Fruit fly (Drosophila melanogaster) whole organism, embryonic: Measurements from ENCODE around the gene Muc30E.

Source experiments
- CG12391 ChIP-seq: fragments of 200-800 bp; sonication (Bioruptor generic); optimal IDR thresholded peaks from 3 replicates; lab custom pipeline; 2018; ENCODE audit warnings: missing biosample characterization, mild to moderate bottlenecking, missing genetic modification characterization, moderate library complexity
- CG13296 ChIP-seq: fragments of 200-800 bp; sonication (Bioruptor generic); optimal IDR thresholded peaks from 3 replicates; lab custom pipeline; 2018; ENCODE audit warnings: missing biosample characterization, mild to moderate bottlenecking, missing genetic modification characterization
- CG16815 ChIP-seq: fragments of 200-800 bp; sonication (Bioruptor generic); optimal IDR thresholded peaks from 3 replicates; lab custom pipeline; 2017; ENCODE audit warnings: missing biosample characterization, mild to moderate bottlenecking, missing genetic modification characterization
- CG18619 ChIP-seq: fragments of 200-800 bp; sonication (Bioruptor generic); optimal IDR thresholded peaks from 3 replicates; lab custom pipeline; 2017; ENCODE audit warnings: missing biosample characterization, mild to moderate bottlenecking, missing genetic modification characterization
- CG30403 ChIP-seq: fragments of 200-800 bp; sonication (Bioruptor generic); optimal IDR thresholded peaks from 3 replicates; lab custom pipeline; 2016; ENCODE audit warnings: missing biosample characterization, missing genetic modification characterization
- CG34224 ChIP-seq: fragments of 200-800 bp; sonication (Bioruptor generic); IDR thresholded peaks from 3 replicates; pipeline ENCODE4 v1.3.6; 2022; ENCODE audit warnings: missing biosample characterization, missing genetic modification characterization; ENCODE audit not compliant: partially characterized antibody
- CG34376 ChIP-seq: fragments of 200-800 bp; sonication (Bioruptor generic); optimal IDR thresholded peaks from 2 replicates; lab custom pipeline; 2018; ENCODE audit warnings: missing biosample characterization, mild to moderate bottlenecking, missing genetic modification characterization
- CG6654 ChIP-seq: fragments of 200-800 bp; sonication (Bioruptor generic); optimal IDR thresholded peaks from 2 replicates; lab custom pipeline; 2017; ENCODE audit warnings: missing biosample characterization, mild to moderate bottlenecking, missing genetic modification characterization
- CG9609 ChIP-seq: fragments of 200-800 bp; sonication (Bioruptor generic); optimal IDR thresholded peaks from 3 replicates; lab custom pipeline; 2016; ENCODE audit warnings: missing biosample characterization, missing genetic modification characterization
- Dp ChIP-seq: fragments of 200-800 bp; sonication (Bioruptor generic); optimal IDR thresholded peaks from 2 replicates; lab custom pipeline; 2018; ENCODE audit warnings: missing biosample characterization, mild to moderate bottlenecking, missing genetic modification characterization, moderate library complexity
- Eip74EF ChIP-seq, 2 experiments: fragments of 200-800 bp in 1 of 2; fragments of >200 bp in 1 of 2; sonication (Bioruptor generic) in 1 of 2; optimal IDR thresholded peaks; 2 replicates each; lab custom pipeline; 2017 to 2019; ENCODE audit warnings: missing biosample characterization in 2 of 2, missing genetic modification characterization in 2 of 2, mild to moderate bottlenecking in 1 of 2, moderate library complexity in 1 of 2
- Ets65A ChIP-seq: fragments of 200-800 bp; sonication (Bioruptor generic); peaks from one replicate; lab custom pipeline; 2016; ENCODE audit warnings: missing biosample characterization, missing genetic modification characterization
- Hand ChIP-seq: fragments of 200-800 bp; sonication (Bioruptor generic); optimal IDR thresholded peaks from 2 replicates; lab custom pipeline; 2017; ENCODE audit warnings: mild to moderate bottlenecking, missing biosample characterization, missing genetic modification reagents, missing genetic modification characterization
- Med ChIP-seq: fragments of 200-800 bp; sonication (Bioruptor generic); peaks from one replicate; lab custom pipeline; 2016; ENCODE audit warnings: missing biosample characterization, missing genetic modification characterization, mild to moderate bottlenecking, inconsistent platforms, moderate library complexity
- Opbp ChIP-seq: fragments of 200-800 bp; sonication (Bioruptor generic); IDR thresholded peaks from 3 replicates; pipeline ENCODE4 v1.3.6; 2022; ENCODE audit warnings: missing biosample characterization, missing genetic modification characterization; ENCODE audit not compliant: partially characterized antibody
- Scr ChIP-seq: fragments of 200-800 bp; sonication (Bioruptor generic); IDR thresholded peaks from 2 replicates; pipeline ENCODE4 v1.3.6; 2022; ENCODE audit warnings: missing biosample characterization, missing genetic modification characterization; ENCODE audit not compliant: partially characterized antibody
- Stat92E ChIP-seq, 3 experiments: fragments of >200 bp in 2 of 3; fragments of 200-800 bp in 1 of 3; sonication (Bioruptor generic) in 1 of 3; optimal IDR thresholded peaks; 2 replicates each; lab custom pipeline; 2017 to 2019; ENCODE audit warnings: missing biosample characterization in 3 of 3, missing genetic modification characterization in 3 of 3, mild to moderate bottlenecking in 1 of 3, moderate library complexity in 1 of 3
- Vsx1 ChIP-seq: fragments of 200-800 bp; sonication (Bioruptor generic); optimal IDR thresholded peaks from 2 replicates; lab custom pipeline; 2017; ENCODE audit warnings: missing biosample characterization, mild to moderate bottlenecking, missing genetic modification characterization, missing genetic modification reagents
- ato ChIP-seq: fragments of 200-800 bp; sonication (Bioruptor generic); IDR thresholded peaks from 2 replicates; pipeline ENCODE4 v1.3.6; 2022; ENCODE audit warnings: missing biosample characterization, missing genetic modification characterization; ENCODE audit not compliant: partially characterized antibody
- bbx ChIP-seq: fragments of 200-800 bp; sonication (Bioruptor generic); IDR thresholded peaks from 2 replicates; pipeline ENCODE4 v1.3.6; 2022; ENCODE audit warnings: missing biosample characterization, missing genetic modification characterization; ENCODE audit not compliant: partially characterized antibody
- bigmax ChIP-seq: fragments of 200-800 bp; sonication (Bioruptor generic); optimal IDR thresholded peaks from 2 replicates; lab custom pipeline; 2018; ENCODE audit warnings: missing biosample characterization, mild to moderate bottlenecking, missing genetic modification characterization
- gsb ChIP-seq: fragments of 200-800 bp; sonication (Bioruptor generic); IDR thresholded peaks from 2 replicates; pipeline ENCODE4 v1.3.6; 2022; ENCODE audit warnings: missing biosample characterization, missing genetic modification characterization
- jigr1 ChIP-seq: fragments of 200-800 bp; sonication (Bioruptor generic); IDR thresholded peaks from 3 replicates; pipeline ENCODE4 v1.3.6; 2022; ENCODE audit warnings: missing biosample characterization, missing genetic modification characterization
- kay ChIP-seq: fragments of 200-800 bp; sonication (Bioruptor generic); optimal IDR thresholded peaks from 2 replicates; lab custom pipeline; 2016; ENCODE audit warnings: missing biosample characterization, missing genetic modification characterization
- ken ChIP-seq: fragments of 200-800 bp; sonication (Bioruptor generic); IDR thresholded peaks from 3 replicates; pipeline ENCODE4 v1.3.6; 2022; ENCODE audit warnings: missing biosample characterization, missing genetic modification characterization
- pan ChIP-seq, 4 experiments: fragments of >200 bp in 3 of 4; fragments of 200-800 bp in 1 of 4; sonication (Bioruptor generic) in 1 of 4; optimal IDR thresholded peaks in 3 of 4; IDR thresholded peaks in 1 of 4; 2 replicates each; pipeline versions ENCODE4 v1.3.6 to Lab custom; 2017 to 2022; ENCODE audit warnings: missing biosample characterization in 2 of 4, missing genetic modification characterization in 2 of 4, mixed read lengths in 1 of 4
- pb ChIP-seq: fragments of 200-800 bp; sonication (Bioruptor generic); optimal IDR thresholded peaks from 3 replicates; lab custom pipeline; 2016; ENCODE audit warnings: missing biosample characterization, missing genetic modification characterization
- pfk ChIP-seq: fragments of 200-800 bp; sonication (Bioruptor generic); optimal IDR thresholded peaks from 2 replicates; lab custom pipeline; 2018; ENCODE audit warnings: missing biosample characterization, mild to moderate bottlenecking, missing genetic modification characterization, moderate library complexity
- rib ChIP-seq: fragments of 200-800 bp; sonication (Bioruptor generic); IDR thresholded peaks from 2 replicates; pipeline ENCODE4 v1.3.6; 2022; ENCODE audit warnings: missing biosample characterization, missing genetic modification characterization
- sens ChIP-seq: fragments of 200-800 bp; sonication (Bioruptor generic); peaks from one replicate; lab custom pipeline; 2016; ENCODE audit warnings: missing biosample characterization, missing genetic modification characterization
- tin ChIP-seq: fragments of 200-800 bp; sonication (Bioruptor generic); optimal IDR thresholded peaks from 3 replicates; lab custom pipeline; 2016; ENCODE audit warnings: missing biosample characterization, missing genetic modification characterization
- tna ChIP-seq: fragments of 200-800 bp; sonication (Bioruptor generic); IDR thresholded peaks from 2 replicates; pipeline ENCODE4 v1.3.6; 2022; ENCODE audit warnings: missing biosample characterization, missing genetic modification characterization; ENCODE audit not compliant: partially characterized antibody
- trem ChIP-seq: fragments of 200-800 bp; optimal IDR thresholded peaks from 3 replicates; lab custom pipeline; 2019; ENCODE audit warnings: missing biosample characterization, mild to moderate bottlenecking, missing genetic modification characterization, moderate library complexity
- wek ChIP-seq: fragments of 200-800 bp; sonication (Bioruptor generic); optimal IDR thresholded peaks from 3 replicates; lab custom pipeline; 2018; ENCODE audit warnings: missing biosample characterization, mild to moderate bottlenecking, missing genetic modification characterization, moderate library complexity
- zfh2 ChIP-seq: fragments of 200-800 bp; sonication (Bioruptor generic); optimal IDR thresholded peaks from 2 replicates; lab custom pipeline; 2016; ENCODE audit warnings: missing biosample characterization, missing genetic modification characterization

The Muc30E gene

dm6 chr2L:9919949-9920348, 17.0 kb upstream of the Muc30E start, which contains the start of gene CG4594 (continued):
- TF ChIP-seq tna (peak; percentile 16; the same call in 1 of the 2 replicates), trem (tag; lab: Kevin White, UChicago) (no peak), CG34224 (GFP tag; lab: Robert Waterston, UW) (0 out of 3 replicates have a peak, but pooled peaks have one; percentile 28), CG6654 (no peak), Scr (GFP tag; lab: Robert Waterston, UW) (0 out of 2 replicates have a peak, but pooled peaks have one; percentile 32), Dp (GFP tag; lab: Kevin White, UChicago) (peak; percentile 69), bigmax (GFP tag; lab: Kevin White, UChicago) (no peak), pfk (GFP tag; lab: Kevin White, UChicago) (no peak), wek (no peak)

dm6 chr2L:9919218-9919617, 16.3 kb upstream of the Muc30E start:
- TF ChIP-seq CG12391 (tag; lab: Kevin White, UChicago) (no peak), ken (GFP tag; lab: Robert Waterston, UW) (no peak), CG30403 (GFP tag; lab: Kevin White, UChicago) (no peak), pb (GFP tag; lab: Kevin White, UChicago) (no peak), Eip74EF (GFP tag; optimal IDR thresholded peaks at IDR 0.05; lab: Kevin White, UChicago) (no peak), Med (peak; percentile 56), CG16815 (GFP tag; lab: Kevin White, UChicago) (no peak), Hand (no peak), rib (GFP tag; lab: Robert Waterston, UW) (no peak), CG13296 (GFP tag; lab: Kevin White, UChicago) (no peak), jigr1 (GFP tag; lab: Robert Waterston, UW) (0 out of 3 replicates have a peak, but pooled peaks have one; percentile 37), Stat92E (GFP tag; optimal IDR thresholded peaks at IDR 0.05; lab: Kevin White, UChicago) (no peak), ato (no peak), pan (optimal IDR thresholded peaks at IDR 0.05; lab: Kevin White, UChicago) (no peak), pan (GFP tag; optimal IDR thresholded peaks at IDR 0.05 in 1 of 2, IDR thresholded peaks at IDR 0.05 in 1 of 2) (no peak), CG18619 (GFP tag; lab: Kevin White, UChicago) (no peak), kay (GFP tag; lab: Kevin White, UChicago) (no peak), gsb (GFP tag; lab: Robert Waterston, UW) (peak; percentile 26; the same call in 1 of the 2 replicates), bbx (GFP tag; lab: Robert Waterston, UW) (0 out of 2 replicates have a peak, but pooled peaks have one; percentile 26), CG34376 (GFP tag; lab: Kevin White, UChicago) (no peak), tin (GFP tag; lab: Kevin White, UChicago) (no peak), Ets65A (GFP tag; lab: Kevin White, UChicago) (peak; percentile 67), sens (GFP tag; lab: Kevin White, UChicago) (no peak), Opbp (GFP tag; lab: Robert Waterston, UW) (peak; percentile 46; the same call in 1 of the 3 replicates), CG9609 (GFP tag; lab: Kevin White, UChicago) (no peak), zfh2 (GFP tag; lab: Kevin White, UChicago) (no peak), Vsx1 (GFP tag; lab: Kevin White, UChicago) (no peak)
- TF ChIP-seq, all 482 proteins: peak for 6
